Fruit fly (Drosophila melanogaster): ENCODE results near the gene CG9981.
A peak's percentile ranks its signal among the peaks of the same experiment; 100 is the strongest.

CG9981 gene

dm6 chrX:16446769-16447168, 41.8 kb upstream of the CG9981 start, which contains the start of gene eIF2alpha (continued):
- TF ChIP-seq CG12769 (tag; optimal IDR thresholded peaks at IDR 0.05) (no peak), cad (GFP tag; optimal IDR thresholded peaks at IDR 0.05) (no peak), chinmo (GFP tag; IDR thresholded peaks at IDR 0.05; ENCODE audit: partially characterized antibody) (peak; percentile 76; the same call in 2 of the 4 replicates), CG31365 (tag; optimal IDR thresholded peaks at IDR 0.05) (no peak), E2f1 (GFP tag; IDR thresholded peaks at IDR 0.05) (no peak), lbe (GFP tag; optimal IDR thresholded peaks at IDR 0.05) (no peak), Elba2 (GFP tag; optimal IDR thresholded peaks at IDR 0.05) (peak; percentile 58), tll (GFP tag; optimal IDR thresholded peaks at IDR 0.05) (no peak), CG2875 (GFP tag; optimal IDR thresholded peaks at IDR 0.05) (no peak), CG9609 (GFP tag; optimal IDR thresholded peaks at IDR 0.05) (no peak), ATbp (GFP tag; optimal IDR thresholded peaks at IDR 0.05) (no peak), CG14050 (GFP tag; IDR thresholded peaks at IDR 0.05) (no peak), scrt (GFP tag; optimal IDR thresholded peaks at IDR 0.05) (no peak), pum (GFP tag; optimal IDR thresholded peaks at IDR 0.05) (no peak), CG42726 (GFP tag; IDR thresholded peaks at IDR 0.05; ENCODE audit: partially characterized antibody) (peak; percentile 79), CG7987 (GFP tag; optimal IDR thresholded peaks at IDR 0.05) (no peak), BEAF-32 (GFP tag; optimal IDR thresholded peaks at IDR 0.05) (peak; percentile 84), bowl (GFP tag; IDR thresholded peaks at IDR 0.05) (no peak), unpg (GFP tag; optimal IDR thresholded peaks at IDR 0.05) (no peak), Nf-YA (GFP tag; IDR thresholded peaks at IDR 0.05) (no peak), CG2199 (GFP tag; IDR thresholded peaks at IDR 0.05) (no peak), MTF-1 (GFP tag; optimal IDR thresholded peaks at IDR 0.05; ENCODE audit: borderline replicate concordance) (no peak), CG15073 (GFP tag; optimal IDR thresholded peaks at IDR 0.05) (no peak), sens (GFP tag) (no peak), gfzf (GFP tag; optimal IDR thresholded peaks at IDR 0.05) (peak; percentile 80), CG8478 (optimal IDR thresholded peaks at IDR 0.05) (no peak), CG1233 (GFP tag; optimal IDR thresholded peaks at IDR 0.05) (no peak), Tbp (GFP tag; optimal IDR thresholded peaks at IDR 0.05) (no peak), CTCF (GFP tag; optimal IDR thresholded peaks at IDR 0.05) (no peak), vnd (GFP tag; IDR thresholded peaks at IDR 0.05; ENCODE audit: partially characterized antibody) (peak; percentile 72; the same call in 2 of the 3 replicates), Taf1 (GFP tag; IDR thresholded peaks at IDR 0.05) (no peak), stwl (tag; optimal IDR thresholded peaks at IDR 0.05) (peak; percentile 30), Optix (GFP tag; IDR thresholded peaks at IDR 0.05) (no peak), CG12391 (tag; optimal IDR thresholded peaks at IDR 0.05) (no peak), mirr (GFP tag; optimal IDR thresholded peaks at IDR 0.05) (peak; percentile 32), eve (GFP tag; optimal IDR thresholded peaks at IDR 0.05) (no peak), CG12299 (tag; optimal IDR thresholded peaks at IDR 0.05) (no peak), ase (GFP tag; IDR thresholded peaks at IDR 0.05) (no peak), shn (GFP tag; optimal IDR thresholded peaks at IDR 0.05) (no peak), fd64A (GFP tag; optimal IDR thresholded peaks at IDR 0.05) (no peak), zen2 (GFP tag; IDR thresholded peaks at IDR 0.05; ENCODE audit: partially characterized antibody) (no peak; the same call in 2 of the 3 replicates), CG13624 (GFP tag; optimal IDR thresholded peaks at IDR 0.05) (peak; percentile 10), caup (GFP tag; optimal IDR thresholded peaks at IDR 0.05; ENCODE audit: severe bottlenecking) (no peak), hbn (GFP tag; IDR thresholded peaks at IDR 0.05; ENCODE audit: partially characterized antibody) (peak; percentile 76), ash1 (GFP tag; optimal IDR thresholded peaks at IDR 0.05) (no peak), az2 (GFP tag; optimal IDR thresholded peaks at IDR 0.05) (no peak), CG7963 (GFP tag; IDR thresholded peaks at IDR 0.05; ENCODE audit: partially characterized antibody) (peak; percentile 72), HLHmδ (GFP tag; optimal IDR thresholded peaks at IDR 0.05) (peak; percentile 11), tna (GFP tag; IDR thresholded peaks at IDR 0.05; ENCODE audit: partially characterized antibody) (peak; percentile 65), HLH4C (GFP tag; IDR thresholded peaks at IDR 0.05; ENCODE audit: partially characterized antibody) (peak; percentile 80), luna (GFP tag; optimal IDR thresholded peaks at IDR 0.05) (no peak)
